Fruit fly (Drosophila melanogaster) whole organism, embryonic: ENCODE measurements around the gene Lon.

ENCODE experiments used
- Atf6 ChIP-seq: fragments of 200-800 bp; sonication (Bioruptor generic); IDR thresholded peaks from 2 replicates; pipeline ENCODE4 v1.3.6; 2022; ENCODE audit warnings: missing biosample characterization, missing genetic modification characterization
- Bgb ChIP-seq: fragments of 200-800 bp; sonication (Bioruptor generic); IDR thresholded peaks from 2 replicates; pipeline ENCODE4 v1.3.6; 2022; ENCODE audit warnings: missing biosample characterization, missing genetic modification characterization; ENCODE audit not compliant: partially characterized antibody
- CG10267 ChIP-seq: fragments of 200-800 bp; sonication (Bioruptor generic); optimal IDR thresholded peaks from 2 replicates; lab custom pipeline; 2018; ENCODE audit warnings: missing biosample characterization, mild to moderate bottlenecking, missing genetic modification characterization, moderate library complexity
- CG10959 ChIP-seq: fragments of 200-800 bp; sonication (Bioruptor generic); IDR thresholded peaks from 2 replicates; pipeline ENCODE4 v1.3.6; 2022; ENCODE audit warnings: missing biosample characterization, missing genetic modification characterization
- CG11247 ChIP-seq: fragments of 200-800 bp; sonication (Bioruptor generic); IDR thresholded peaks from 2 replicates; pipeline ENCODE4 v1.3.6; 2022; ENCODE audit warnings: missing biosample characterization, missing genetic modification characterization
- CG11695 ChIP-seq: fragments of 200-800 bp; sonication (Bioruptor generic); IDR thresholded peaks from 3 replicates; pipeline ENCODE4 v1.3.6; 2022; ENCODE audit warnings: missing biosample characterization, missing genetic modification characterization
- CG15011 ChIP-seq: fragments of 200-800 bp; sonication (Bioruptor generic); optimal IDR thresholded peaks from 3 replicates; lab custom pipeline; 2018; ENCODE audit warnings: missing biosample characterization, mild to moderate bottlenecking, missing genetic modification characterization
- CG1603 ChIP-seq: fragments of 200-800 bp; sonication (Bioruptor generic); optimal IDR thresholded peaks from 2 replicates; lab custom pipeline; 2019; ENCODE audit warnings: missing biosample characterization, mild to moderate bottlenecking, missing genetic modification characterization, moderate library complexity
- CG17802 ChIP-seq: fragments of 200-800 bp; sonication (Bioruptor generic); optimal IDR thresholded peaks from 2 replicates; lab custom pipeline; 2018; ENCODE audit warnings: missing biosample characterization, mild to moderate bottlenecking, missing genetic modification characterization, moderate library complexity
- CG18619 ChIP-seq: fragments of 200-800 bp; sonication (Bioruptor generic); optimal IDR thresholded peaks from 3 replicates; lab custom pipeline; 2017; ENCODE audit warnings: missing biosample characterization, mild to moderate bottlenecking, missing genetic modification characterization
- CG3065 ChIP-seq: fragments of 200-800 bp; sonication (Bioruptor generic); optimal IDR thresholded peaks from 2 replicates; lab custom pipeline; 2016; ENCODE audit warnings: missing biosample characterization, missing genetic modification characterization
- CG31365 ChIP-seq: fragments of 200-800 bp; sonication (Bioruptor generic); optimal IDR thresholded peaks from 2 replicates; lab custom pipeline; 2018; ENCODE audit warnings: missing biosample characterization, mild to moderate bottlenecking, missing genetic modification characterization
- CG32772 ChIP-seq: fragments of 200-800 bp; sonication (Bioruptor generic); IDR thresholded peaks from 2 replicates; pipeline ENCODE4 v1.3.6; 2022; ENCODE audit warnings: missing biosample characterization, missing genetic modification characterization
- CG33557 ChIP-seq: fragments of 200-800 bp; sonication (Bioruptor generic); optimal IDR thresholded peaks from 2 replicates; lab custom pipeline; 2019; ENCODE audit warnings: missing biosample characterization, mild to moderate bottlenecking, missing genetic modification characterization, moderate library complexity
- CG34224 ChIP-seq: fragments of 200-800 bp; sonication (Bioruptor generic); IDR thresholded peaks from 3 replicates; pipeline ENCODE4 v1.3.6; 2022; ENCODE audit warnings: missing biosample characterization, missing genetic modification characterization; ENCODE audit not compliant: partially characterized antibody
- CG6791 ChIP-seq: fragments of 200-800 bp; sonication (Bioruptor generic); IDR thresholded peaks from 3 replicates; pipeline ENCODE4 v1.3.6; 2022; ENCODE audit warnings: missing biosample characterization, missing genetic modification characterization; ENCODE audit not compliant: partially characterized antibody
- CG7786 ChIP-seq: fragments of 200-800 bp; sonication (Bioruptor generic); optimal IDR thresholded peaks from 2 replicates; lab custom pipeline; 2016; ENCODE audit warnings: missing biosample characterization, missing genetic modification characterization
- CG8388 ChIP-seq: fragments of 200-800 bp; sonication (Bioruptor generic); optimal IDR thresholded peaks from 2 replicates; lab custom pipeline; 2019; ENCODE audit warnings: missing biosample characterization, mild to moderate bottlenecking, missing genetic modification characterization, moderate library complexity
- CG8478 ChIP-seq: fragments of >200 bp; optimal IDR thresholded peaks from 2 replicates; lab custom pipeline; 2018
- CHES-1-like ChIP-seq: fragments of 200-800 bp; sonication (Bioruptor generic); optimal IDR thresholded peaks from 2 replicates; lab custom pipeline; 2016; ENCODE audit warnings: missing biosample characterization, missing genetic modification characterization
- CkIIα-i1 ChIP-seq: fragments of 200-800 bp; sonication (Bioruptor generic); IDR thresholded peaks from 2 replicates; pipeline ENCODE4 v1.3.6; 2022; ENCODE audit warnings: missing biosample characterization, missing genetic modification characterization
- D19B ChIP-seq: fragments of 200-800 bp; sonication (Bioruptor generic); optimal IDR thresholded peaks from 2 replicates; lab custom pipeline; 2017; ENCODE audit warnings: missing biosample characterization, mild to moderate bottlenecking, missing genetic modification characterization
- Dip3 ChIP-seq: fragments of 200-800 bp; sonication (Bioruptor generic); optimal IDR thresholded peaks from 3 replicates; lab custom pipeline; 2016; ENCODE audit warnings: missing biosample characterization, missing genetic modification characterization
- Dref ChIP-seq: fragments of 200-800 bp; sonication (Bioruptor generic); IDR thresholded peaks from 2 replicates; pipeline ENCODE4 v1.3.6; 2022; ENCODE audit warnings: missing biosample characterization, missing genetic modification characterization
- HHEX ChIP-seq: fragments of 200-800 bp; sonication (Bioruptor generic); optimal IDR thresholded peaks from 3 replicates; lab custom pipeline; 2017; ENCODE audit warnings: missing biosample characterization, mild to moderate bottlenecking, missing genetic modification characterization, missing genetic modification reagents
- HLH4C ChIP-seq: fragments of 200-800 bp; sonication (Bioruptor generic); IDR thresholded peaks from 3 replicates; pipeline ENCODE4 v1.3.6; 2022; ENCODE audit warnings: missing biosample characterization, missing genetic modification characterization; ENCODE audit not compliant: partially characterized antibody
- HmgZ ChIP-seq: fragments of 200-800 bp; sonication (Bioruptor generic); optimal IDR thresholded peaks from 2 replicates; lab custom pipeline; 2018; ENCODE audit warnings: missing biosample characterization, mild to moderate bottlenecking, missing genetic modification characterization
- Kr ChIP-seq: fragments of 200-800 bp; sonication (Bioruptor generic); optimal IDR thresholded peaks from 2 replicates; lab custom pipeline; 2017; ENCODE audit warnings: missing biosample characterization, mild to moderate bottlenecking, missing genetic modification characterization
- Nf-YB ChIP-seq: fragments of 200-800 bp; sonication (Bioruptor generic); optimal IDR thresholded peaks from 3 replicates; lab custom pipeline; 2019; ENCODE audit warnings: missing biosample characterization, mild to moderate bottlenecking, missing genetic modification characterization, moderate library complexity
- Oaz ChIP-seq: fragments of 200-800 bp; sonication (Bioruptor generic); IDR thresholded peaks from 2 replicates; pipeline ENCODE4 v1.3.6; 2022; ENCODE audit warnings: missing biosample characterization, missing genetic modification characterization
- Opbp ChIP-seq: fragments of 200-800 bp; sonication (Bioruptor generic); IDR thresholded peaks from 3 replicates; pipeline ENCODE4 v1.3.6; 2022; ENCODE audit warnings: missing biosample characterization, missing genetic modification characterization; ENCODE audit not compliant: partially characterized antibody
- Optix ChIP-seq: fragments of 200-800 bp; sonication (Bioruptor generic); IDR thresholded peaks from 3 replicates; pipeline ENCODE4 v1.3.6; 2022; ENCODE audit warnings: missing biosample characterization, missing genetic modification characterization
- Rfx ChIP-seq: fragments of 200-800 bp; sonication (Bioruptor generic); IDR thresholded peaks from 2 replicates; pipeline ENCODE4 v1.3.6; 2022; ENCODE audit warnings: missing biosample characterization, missing genetic modification characterization
- Scr ChIP-seq: fragments of 200-800 bp; sonication (Bioruptor generic); IDR thresholded peaks from 2 replicates; pipeline ENCODE4 v1.3.6; 2022; ENCODE audit warnings: missing biosample characterization, missing genetic modification characterization; ENCODE audit not compliant: partially characterized antibody
- Sry-β ChIP-seq: fragments of 200-800 bp; sonication (Bioruptor generic); optimal IDR thresholded peaks from 2 replicates; lab custom pipeline; 2018; ENCODE audit warnings: missing biosample characterization, mild to moderate bottlenecking, missing genetic modification characterization, moderate library complexity
- corto ChIP-seq: fragments of 200-800 bp; sonication (Bioruptor generic); optimal IDR thresholded peaks from 2 replicates; lab custom pipeline; 2016; ENCODE audit warnings: missing biosample characterization, mild to moderate bottlenecking, missing genetic modification characterization, moderate library complexity
- dmrt99B ChIP-seq: fragments of 200-800 bp; sonication (Bioruptor generic); optimal IDR thresholded peaks from 2 replicates; lab custom pipeline; 2018; ENCODE audit warnings: missing biosample characterization, mild to moderate bottlenecking, missing genetic modification characterization, moderate library complexity
- her ChIP-seq: fragments of 200-800 bp; sonication (Bioruptor generic); optimal IDR thresholded peaks from 2 replicates; lab custom pipeline; 2016; ENCODE audit warnings: missing biosample characterization, missing genetic modification characterization
- kah ChIP-seq: fragments of 200-800 bp; sonication (Bioruptor generic); optimal IDR thresholded peaks from 2 replicates; lab custom pipeline; 2018; ENCODE audit warnings: missing biosample characterization, mild to moderate bottlenecking, missing genetic modification characterization
- mam ChIP-seq: fragments of 200-800 bp; sonication (Bioruptor generic); optimal IDR thresholded peaks from 3 replicates; lab custom pipeline; 2016; ENCODE audit warnings: missing biosample characterization, missing genetic modification characterization
- mld ChIP-seq: fragments of 200-800 bp; sonication (Bioruptor generic); IDR thresholded peaks from 3 replicates; pipeline ENCODE4 v1.3.6; 2022; ENCODE audit warnings: missing biosample characterization, missing genetic modification characterization; ENCODE audit not compliant: partially characterized antibody
- psq ChIP-seq: fragments of 200-800 bp; sonication (Bioruptor generic); optimal IDR thresholded peaks from 2 replicates; lab custom pipeline; 2017; ENCODE audit warnings: missing biosample characterization, missing genetic modification characterization
- sens ChIP-seq: fragments of 200-800 bp; sonication (Bioruptor generic); peaks from one replicate; lab custom pipeline; 2016; ENCODE audit warnings: missing biosample characterization, missing genetic modification characterization
- sim ChIP-seq: fragments of 200-800 bp; sonication (Bioruptor generic); IDR thresholded peaks from 2 replicates; pipeline ENCODE4 v1.3.6; 2022; ENCODE audit warnings: missing biosample characterization, missing genetic modification characterization
- slou ChIP-seq: fragments of 200-800 bp; sonication (Bioruptor generic); optimal IDR thresholded peaks from 3 replicates; lab custom pipeline; 2016; ENCODE audit warnings: missing biosample characterization, missing genetic modification characterization
- sr ChIP-seq: fragments of 200-800 bp; sonication (Bioruptor generic); IDR thresholded peaks from 3 replicates; pipeline ENCODE4 v1.3.6; 2022; ENCODE audit warnings: missing biosample characterization, missing genetic modification characterization
- tio ChIP-seq: fragments of 200-800 bp; sonication (Bioruptor generic); optimal IDR thresholded peaks from 2 replicates; lab custom pipeline; 2017; ENCODE audit warnings: missing biosample characterization, missing genetic modification characterization, inconsistent platforms
- unc-4 ChIP-seq: fragments of 200-800 bp; sonication (Bioruptor generic); IDR thresholded peaks from 2 replicates; pipeline ENCODE4 v1.3.6; 2022; ENCODE audit warnings: missing biosample characterization, missing genetic modification characterization; ENCODE audit not compliant: partially characterized antibody
- unpg ChIP-seq: fragments of 200-800 bp; sonication (Bioruptor generic); optimal IDR thresholded peaks from 3 replicates; lab custom pipeline; 2018; ENCODE audit warnings: missing biosample characterization, mild to moderate bottlenecking, missing genetic modification characterization, moderate library complexity
- wor ChIP-seq: fragments of 200-800 bp; sonication (Bioruptor generic); IDR thresholded peaks from 2 replicates; pipeline ENCODE4 v1.3.6; 2022; ENCODE audit warnings: missing biosample characterization, missing genetic modification characterization
- yki ChIP-seq: fragments of >200 bp; optimal IDR thresholded peaks from 3 replicates; lab custom pipeline; 2018

Lon gene

dm6 chr3L:19650588-19650987 lies 38.6 kb upstream of the Lon start (continued):
- no peak for TF ChIP-seq Sry-β
- no peak for TF ChIP-seq dmrt99B (tag; lab: Kevin White, UChicago)
- no peak for TF ChIP-seq Atf6 (GFP tag; lab: Robert Waterston, UW)
- TF ChIP-seq her (GFP tag; lab: Kevin White, UChicago) = no peak
- peak; percentile 81 for TF ChIP-seq CG32772
- no peak for TF ChIP-seq mam
- no peak for TF ChIP-seq CG8478 (lab: Kevin White, UChicago)
- no peak for TF ChIP-seq Optix (GFP tag; lab: Robert Waterston, UW)
- no peak for TF ChIP-seq CG10267 (tag; lab: Kevin White, UChicago)
- TF ChIP-seq CG11247 (GFP tag; lab: Robert Waterston, UW) = no peak
- TF ChIP-seq wor (GFP tag; lab: Robert Waterston, UW) = no peak
- no peak for TF ChIP-seq Dref (GFP tag; lab: Robert Waterston, UW)
- no peak for TF ChIP-seq slou (GFP tag; lab: Kevin White, UChicago)
- no peak for TF ChIP-seq CG11695
- TF ChIP-seq CG6791 = 0 out of 3 replicates have a peak, but pooled peaks have one; percentile 28
- no peak for TF ChIP-seq CG7786 (GFP tag; lab: Kevin White, UChicago)
- TF ChIP-seq Nf-YB (GFP tag; lab: Kevin White, UChicago) = no peak
- TF ChIP-seq sim (GFP tag; lab: Robert Waterston, UW) = no peak
- no peak for TF ChIP-seq CHES-1-like (GFP tag; lab: Kevin White, UChicago)
- no peak for TF ChIP-seq CG15011 (GFP tag; lab: Kevin White, UChicago)
- 0 out of 2 replicates have a peak, but pooled peaks have one; percentile 13 for TF ChIP-seq Rfx (GFP tag; lab: Robert Waterston, UW)
- peak; percentile 17 for TF ChIP-seq CG3065 (GFP tag; lab: Kevin White, UChicago)
- no peak for TF ChIP-seq CG33557 (GFP tag; lab: Kevin White, UChicago)
- no peak for TF ChIP-seq HLH4C (GFP tag; lab: Robert Waterston, UW)
- no peak for TF ChIP-seq Dip3 (GFP tag; lab: Kevin White, UChicago)
- TF ChIP-seq Kr (GFP tag; lab: Kevin White, UChicago) = no peak

dm6 chr3L:19650121-19650520 lies 38.1 kb upstream of the Lon start:
- no peak for TF ChIP-seq psq (GFP tag; lab: Kevin White, UChicago)
- peak; percentile 28; the same call in 1 of the 2 replicates for TF ChIP-seq Bgb
- TF ChIP-seq unpg (GFP tag; lab: Kevin White, UChicago) = no peak
- no peak for TF ChIP-seq corto (GFP tag; lab: Kevin White, UChicago)
- TF ChIP-seq kah (GFP tag; lab: Kevin White, UChicago) = no peak
- TF ChIP-seq mld (GFP tag; lab: Robert Waterston, UW) = peak; percentile 79
- peak; percentile 92 for TF ChIP-seq HLH4C (GFP tag; lab: Robert Waterston, UW)
- TF ChIP-seq D19B (GFP tag; lab: Kevin White, UChicago) = peak; percentile 90
- no peak for TF ChIP-seq CkIIα-i1
- no peak for TF ChIP-seq sr
- no peak for TF ChIP-seq yki (lab: Kevin White, UChicago)
- no peak for TF ChIP-seq CG1603
- no peak for TF ChIP-seq tio (GFP tag; lab: Kevin White, UChicago)
- no peak for TF ChIP-seq CG18619 (GFP tag; lab: Kevin White, UChicago)
- no peak for TF ChIP-seq sens (GFP tag; lab: Kevin White, UChicago)
- TF ChIP-seq HHEX (GFP tag; lab: Kevin White, UChicago) = no peak
- TF ChIP-seq CG31365 (tag; lab: Kevin White, UChicago) = no peak
- no peak for TF ChIP-seq Oaz
- TF ChIP-seq CG34224 = peak; percentile 20; the same call in 1 of the 3 replicates
- no peak for TF ChIP-seq HmgZ (tag; lab: Kevin White, UChicago)
- TF ChIP-seq CG10959 (GFP tag; lab: Robert Waterston, UW) = no peak
- peak; percentile 64 for TF ChIP-seq Scr
- TF ChIP-seq CG17802 (tag; lab: Kevin White, UChicago) = no peak
- no peak for TF ChIP-seq CG8388
- peak; percentile 62 for TF ChIP-seq CG6791
- TF ChIP-seq Opbp (GFP tag; lab: Robert Waterston, UW) = no peak
- TF ChIP-seq unc-4 = no peak
